Worm (Caenorhabditis elegans) whole organism, L4 larva: ENCODE results near the gene F43D2.3.
A peak's percentile ranks its signal among the peaks of the same experiment; 100 is the strongest.

Experiments used
- F37D6.2 ChIP-seq: sonication (generic microtip); optimal IDR thresholded peaks from 2 replicates; lab custom pipeline; 2016; ENCODE audit warnings: mild to moderate bottlenecking, missing genetic modification characterization, missing compliant biosample characterization
- F49E8.2 ChIP-seq: sonication (generic microtip); optimal IDR thresholded peaks from 2 replicates; lab custom pipeline; 2016; ENCODE audit warnings: missing compliant biosample characterization, mild to moderate bottlenecking, missing genetic modification characterization, borderline replicate concordance
- T20F7.1 ChIP-seq: fragments of 200-800 bp; sonication (Bioruptor generic); optimal IDR thresholded peaks from 2 replicates; lab custom pipeline; 2018; ENCODE audit warnings: mild to moderate bottlenecking, missing genetic modification characterization, missing compliant biosample characterization
- Y105C5A.15 ChIP-seq: fragments of 200-800 bp; sonication (Bioruptor generic); IDR thresholded peaks from 2 replicates; pipeline ENCODE4 v1.3.6; 2022; ENCODE audit warnings: missing genetic modification characterization, missing compliant biosample characterization
- Y5F2A.4 ChIP-seq: fragments of 200-800 bp; sonication (Bioruptor generic); optimal IDR thresholded peaks from 2 replicates; lab custom pipeline; 2018; ENCODE audit warnings: mild to moderate bottlenecking, missing genetic modification characterization, missing compliant biosample characterization
- Y75B8A.6 ChIP-seq: fragments of 200-800 bp; sonication (Bioruptor generic); IDR thresholded peaks from 2 replicates; pipeline ENCODE4 v1.3.6; 2022; ENCODE audit warnings: missing genetic modification reagents, missing genetic modification characterization, missing compliant biosample characterization
- aha-1 ChIP-seq: fragments of 150-350 bp; peaks from one replicate; lab custom pipeline; 2014; ENCODE audit warnings: missing biosample characterization, missing genetic modification characterization
- aly-2 ChIP-seq: sonication (generic microtip); optimal IDR thresholded peaks from 2 replicates; lab custom pipeline; 2018; ENCODE audit warnings: missing biosample characterization, missing genetic modification characterization
- ceh-20 ChIP-seq: fragments of 200-800 bp; sonication (Bioruptor generic); IDR thresholded peaks from 2 replicates; pipeline ENCODE4 v1.3.6; 2022; ENCODE audit warnings: missing genetic modification reagents, missing genetic modification characterization, missing compliant biosample characterization
- ceh-28 ChIP-seq: fragments of 150-350 bp; optimal IDR thresholded peaks from 2 replicates; lab custom pipeline; 2014; ENCODE audit warnings: missing biosample characterization, missing genetic modification reagents, missing genetic modification characterization
- ceh-32 ChIP-seq: sonication (generic microtip); optimal IDR thresholded peaks from 2 replicates; lab custom pipeline; 2016; ENCODE audit warnings: mild to moderate bottlenecking, missing genetic modification characterization, missing compliant biosample characterization; ENCODE audit not compliant: poor library complexity
- ceh-44 ChIP-seq: fragments of 200-800 bp; sonication (Bioruptor generic); IDR thresholded peaks from 2 replicates; pipeline ENCODE4 v1.3.6; 2022; ENCODE audit warnings: missing genetic modification reagents, missing genetic modification characterization, missing compliant biosample characterization
- ces-1 ChIP-seq: fragments of 150-350 bp; sonication (generic microtip); optimal IDR thresholded peaks from 4 replicates; lab custom pipeline; 2014; ENCODE audit warnings: missing biosample characterization, missing genetic modification reagents, missing genetic modification characterization
- ctbp-1 ChIP-seq: fragments of 200-800 bp; sonication (Bioruptor generic); IDR thresholded peaks from 2 replicates; pipeline ENCODE4 v1.3.6; 2022; ENCODE audit warnings: missing genetic modification reagents, missing genetic modification characterization, missing compliant biosample characterization
- daf-12 ChIP-seq: fragments of 150-350 bp; optimal IDR thresholded peaks from 2 replicates; lab custom pipeline; 2014; ENCODE audit warnings: missing biosample characterization, missing genetic modification reagents, missing genetic modification characterization
- daf-8 ChIP-seq: fragments of 200-800 bp; sonication (Bioruptor generic); IDR thresholded peaks from 2 replicates; pipeline ENCODE4 v1.3.6; 2022; ENCODE audit warnings: missing genetic modification characterization, missing compliant biosample characterization
- dmd-6 ChIP-seq: fragments of 200-800 bp; sonication (Bioruptor generic); IDR thresholded peaks from 2 replicates; pipeline ENCODE4 v1.3.6; 2022; ENCODE audit warnings: missing genetic modification reagents, missing genetic modification characterization, missing compliant biosample characterization
- duxl-1 ChIP-seq: sonication (generic microtip); optimal IDR thresholded peaks from 2 replicates; lab custom pipeline; 2016; ENCODE audit warnings: mild to moderate bottlenecking, missing genetic modification characterization, moderate library complexity, missing compliant biosample characterization; ENCODE audit not compliant: poor library complexity
- egl-27 ChIP-seq: sonication (generic microtip); optimal IDR thresholded peaks from 3 replicates; lab custom pipeline; 2017; ENCODE audit warnings: missing biosample characterization, missing genetic modification reagents, missing genetic modification characterization
- fkh-10 ChIP-seq: fragments of 150-350 bp; optimal IDR thresholded peaks from 2 replicates; lab custom pipeline; 2014; ENCODE audit warnings: missing biosample characterization, missing genetic modification reagents, missing genetic modification characterization
- gei-8 ChIP-seq: fragments of 200-800 bp; sonication (Bioruptor generic); optimal IDR thresholded peaks from 2 replicates; lab custom pipeline; 2018; ENCODE audit warnings: mild to moderate bottlenecking, missing genetic modification characterization, missing compliant biosample characterization
- hif-1 ChIP-seq, 2 experiments: sonication (generic microtip); optimal IDR thresholded peaks; 2 replicates each; lab custom pipeline; 2016 to 2017; ENCODE audit warnings: missing compliant biosample characterization in 2 of 2, missing genetic modification characterization in 2 of 2, missing genetic modification reagents in 2 of 2, missing genotype in 2 of 2, mild to moderate bottlenecking in 1 of 2
- hlh-30 ChIP-seq: sonication (generic microtip); optimal IDR thresholded peaks from 2 replicates; lab custom pipeline; 2017; ENCODE audit warnings: antibody characterized with exemption, mild to moderate bottlenecking, missing genetic modification characterization, missing compliant biosample characterization; ENCODE audit not compliant: insufficient read depth
- lin-15B ChIP-seq: fragments of 150-350 bp; sonication (generic microtip); optimal IDR thresholded peaks from 3 replicates; lab custom pipeline; 2014; ENCODE audit warnings: missing biosample characterization, missing genetic modification characterization
- lin-38 ChIP-seq: fragments of 200-800 bp; sonication (Bioruptor generic); IDR thresholded peaks from 2 replicates; pipeline ENCODE4 v1.3.6; 2022; ENCODE audit warnings: missing genetic modification reagents, missing genetic modification characterization, missing compliant biosample characterization
- lin-39 ChIP-seq: fragments of 150-350 bp; optimal IDR thresholded peaks from 2 replicates; lab custom pipeline; 2014; ENCODE audit warnings: missing biosample characterization, missing genetic modification reagents, missing genetic modification characterization
- lir-3 ChIP-seq: sonication (generic microtip); optimal IDR thresholded peaks from 2 replicates; lab custom pipeline; 2016; ENCODE audit warnings: mild to moderate bottlenecking, missing genetic modification characterization, missing compliant biosample characterization
- madf-5 ChIP-seq, 2 experiments: fragments of 200-800 bp; sonication (Bioruptor generic); IDR thresholded peaks; 2 replicates each; pipeline ENCODE4 v1.3.6; 2022; ENCODE audit warnings: missing compliant biosample characterization in 2 of 2, missing genetic modification characterization in 2 of 2
- mdl-1 ChIP-seq, 2 experiments: fragments of 150-350 bp in 1 of 2; sonication (generic microtip) in 1 of 2; optimal IDR thresholded peaks; 2 replicates each; lab custom pipeline; 2014 to 2017; ENCODE audit warnings: missing biosample characterization in 2 of 2, missing genetic modification characterization in 2 of 2
- mxl-3 ChIP-seq: fragments of 200-800 bp; sonication (Bioruptor generic); optimal IDR thresholded peaks from 2 replicates; lab custom pipeline; 2018; ENCODE audit warnings: mild to moderate bottlenecking, missing genetic modification characterization, missing compliant biosample characterization
- nhr-28 ChIP-seq: fragments of 150-350 bp; optimal IDR thresholded peaks from 2 replicates; lab custom pipeline; 2014; ENCODE audit warnings: missing biosample characterization, missing genetic modification characterization
- nhr-42 ChIP-seq: fragments of 200-800 bp; sonication (Bioruptor generic); IDR thresholded peaks from 2 replicates; pipeline ENCODE4 v1.3.6; 2022; ENCODE audit warnings: missing genetic modification characterization, missing compliant biosample characterization
- nhr-76 ChIP-seq: fragments of 150-350 bp; optimal IDR thresholded peaks from 2 replicates; lab custom pipeline; 2014; ENCODE audit warnings: missing biosample characterization, missing genetic modification characterization
- php-3 ChIP-seq: fragments of 200-800 bp; sonication (Bioruptor generic); IDR thresholded peaks from 2 replicates; pipeline ENCODE4 v1.3.6; 2022; ENCODE audit warnings: missing genetic modification reagents, missing genetic modification characterization, missing compliant biosample characterization
- pqm-1 ChIP-seq: sonication (generic microtip); optimal IDR thresholded peaks from 2 replicates; lab custom pipeline; 2017; ENCODE audit warnings: missing biosample characterization, missing genetic modification characterization
- set-16 ChIP-seq: fragments of 200-800 bp; sonication (Bioruptor generic); IDR thresholded peaks from 2 replicates; pipeline ENCODE4 v1.3.6; 2022; ENCODE audit warnings: missing genetic modification reagents, missing genetic modification characterization, missing compliant biosample characterization
- skn-1 ChIP-seq: fragments of 150-350 bp; optimal IDR thresholded peaks from 2 replicates; lab custom pipeline; 2014; ENCODE audit warnings: missing biosample characterization, missing genetic modification characterization
- snpc-1.2 ChIP-seq: fragments of 200-800 bp; sonication (Bioruptor generic); IDR thresholded peaks from 2 replicates; pipeline ENCODE4 v1.3.6; 2022; ENCODE audit warnings: missing genetic modification reagents, missing genetic modification characterization, missing compliant biosample characterization
- spr-1 ChIP-seq: sonication (generic microtip); optimal IDR thresholded peaks from 2 replicates; lab custom pipeline; 2016; ENCODE audit warnings: mild to moderate bottlenecking, missing genetic modification characterization, missing compliant biosample characterization
- unc-62 ChIP-seq, 3 experiments: fragments of 150-350 bp in 1 of 3; sonication (generic microtip); optimal IDR thresholded peaks in 2 of 3; peaks in 1 of 3; 1 replicate in 1 of 3; 2 replicates in 2 of 3; lab custom pipeline; 2014 to 2017; ENCODE audit warnings: missing biosample characterization in 3 of 3, missing genetic modification characterization in 3 of 3, missing genetic modification reagents in 3 of 3, missing genotype in 1 of 3
- vab-7 ChIP-seq: fragments of 200-800 bp; sonication (Bioruptor generic); IDR thresholded peaks from 2 replicates; pipeline ENCODE4 v1.3.6; 2022; ENCODE audit warnings: missing genetic modification reagents, missing genetic modification characterization, missing compliant biosample characterization
- zag-1 ChIP-seq: fragments of 150-350 bp; optimal IDR thresholded peaks from 2 replicates; lab custom pipeline; 2014; ENCODE audit warnings: missing biosample characterization, missing genetic modification characterization
- zfp-2 ChIP-seq: sonication (generic microtip); optimal IDR thresholded peaks from 2 replicates; lab custom pipeline; 2016; ENCODE audit warnings: mild to moderate bottlenecking, missing genetic modification characterization, missing compliant biosample characterization
- zfp-3 ChIP-seq: fragments of 200-800 bp; sonication (Bioruptor generic); conservative IDR thresholded peaks from 2 replicates; pipeline ENCODE4 v1.3.6; 2022; ENCODE audit warnings: missing genetic modification reagents, missing genetic modification characterization, missing compliant biosample characterization
- zip-11 ChIP-seq: fragments of 200-800 bp; sonication (Bioruptor generic); IDR thresholded peaks from 2 replicates; pipeline ENCODE4 v1.3.6; 2022; ENCODE audit warnings: missing genetic modification characterization, missing compliant biosample characterization

The F43D2.3 gene

ce11 chrV:14620311-14620710, 11.4 kb upstream of the F43D2.3 start:
- TF ChIP-seq aha-1 (tag; lab: Kevin White, UChicago) (peak; percentile 3), fkh-10 (peak; percentile 82), lin-38 (GFP tag; lab: Robert Waterston, UW) (no peak), zfp-3 (no peak), ces-1 (peak; percentile 54), unc-62 (GFP tag; optimal IDR thresholded peaks at IDR 0.05 in 1 of 2; lab: Kevin White, UChicago) (peak in 1 of 2 experiments; percentile 22), unc-62 (tag; optimal IDR thresholded peaks at IDR 0.05; lab: Kevin White, UChicago) (no peak), snpc-1.2 (GFP tag; lab: Robert Waterston, UW) (no peak), T20F7.1 (no peak), set-16 (GFP tag; lab: Robert Waterston, UW) (no peak)

- TF ChIP-seq hif-1 (tag; optimal IDR thresholded peaks at IDR 0.05; lab: Kevin White, UChicago) (no peak), fkh-10 (no peak), nhr-76 (no peak), egl-27 (tag; lab: Kevin White, UChicago) (no peak), mxl-3 (GFP tag; lab: Kevin White, UChicago) (no peak), daf-8 (GFP tag; lab: Robert Waterston, UW) (no peak), ceh-44 (GFP tag; lab: Robert Waterston, UW) (no peak), php-3 (GFP tag; lab: Robert Waterston, UW) (no peak), lin-15B (tag; lab: Kevin White, UChicago) (no peak), zip-11 (GFP tag; lab: Robert Waterston, UW) (no peak), skn-1 (tag; lab: Kevin White, UChicago) (no peak), Y5F2A.4 (GFP tag; lab: Kevin White, UChicago) (no peak), lin-39 (tag; lab: Kevin White, UChicago) (no peak), pqm-1 (tag; lab: Kevin White, UChicago) (no peak), daf-12 (tag; lab: Kevin White, UChicago) (no peak), madf-5 (GFP tag; IDR thresholded peaks at IDR 0.05; lab: Robert Waterston, UW) (no peak)
Observed at ce11 chrV:14620835-14621234, 10.9 kb upstream of the F43D2.3 start, which contains the start of gene hot-1. hot-1 (plus strand) TSS chrV:14621135.

ce11 chrV:14625662-14626061, 6.0 kb upstream of the F43D2.3 start:
- TF ChIP-seq unc-62 (GFP tag; optimal IDR thresholded peaks at IDR 0.05 in 1 of 2; lab: Kevin White, UChicago) (peak in 1 of 2 experiments; percentile 60), unc-62 (tag; optimal IDR thresholded peaks at IDR 0.05; lab: Kevin White, UChicago) (no peak), Y105C5A.15 (no peak), F49E8.2 (tag; lab: Kevin White, UChicago) (no peak), ceh-20 (peak; percentile 50; the same call in 1 of the 2 replicates)

- peak; percentile 43 for TF ChIP-seq hlh-30 (tag; lab: Kevin White, UChicago)
- TF ChIP-seq duxl-1 (tag; lab: Kevin White, UChicago) = no peak
- TF ChIP-seq gei-8 (GFP tag; lab: Kevin White, UChicago) = no peak
- TF ChIP-seq zag-1 (tag; lab: Kevin White, UChicago) = no peak
- TF ChIP-seq snpc-1.2 (GFP tag; lab: Robert Waterston, UW) = no peak
- TF ChIP-seq daf-12 (tag; lab: Kevin White, UChicago) = no peak
- no peak for TF ChIP-seq ceh-32 (tag; lab: Kevin White, UChicago)
- TF ChIP-seq dmd-6 = peak; percentile 17; the same call in 1 of the 2 replicates
- no peak for TF ChIP-seq vab-7 (GFP tag; lab: Robert Waterston, UW)
- no peak for TF ChIP-seq ctbp-1 (GFP tag; lab: Robert Waterston, UW)
- no peak for TF ChIP-seq zfp-3
- no peak for TF ChIP-seq nhr-42 (GFP tag; lab: Robert Waterston, UW)
- TF ChIP-seq Y75B8A.6 (GFP tag; lab: Robert Waterston, UW) = no peak
- TF ChIP-seq mdl-1 (tag; optimal IDR thresholded peaks at IDR 0.05; lab: Kevin White, UChicago) = peak in 1 of 2 experiments; percentile 29
- no peak for TF ChIP-seq lir-3 (tag; lab: Kevin White, UChicago)
- TF ChIP-seq skn-1 (tag; lab: Kevin White, UChicago) = no peak
- TF ChIP-seq unc-62 (GFP tag; optimal IDR thresholded peaks at IDR 0.05 in 1 of 2; lab: Kevin White, UChicago) = peak in 1 of 2 experiments; percentile 60
- no peak for TF ChIP-seq unc-62 (tag; optimal IDR thresholded peaks at IDR 0.05; lab: Kevin White, UChicago)
- peak; percentile 30 for TF ChIP-seq nhr-28 (tag; lab: Kevin White, UChicago)
- TF ChIP-seq daf-8 (GFP tag; lab: Robert Waterston, UW) = no peak
- no peak for TF ChIP-seq F37D6.2 (tag; lab: Kevin White, UChicago)
- no peak for TF ChIP-seq zfp-2 (tag; lab: Kevin White, UChicago)
- TF ChIP-seq aly-2 (tag; lab: Kevin White, UChicago) = no peak
- no peak for TF ChIP-seq spr-1 (tag; lab: Kevin White, UChicago)
- no peak for TF ChIP-seq ceh-28
- TF ChIP-seq ceh-44 (GFP tag; lab: Robert Waterston, UW) = no peak
Observed at ce11 chrV:14633319-14633718, 1.6 kb downstream of the F43D2.3 start.
